Fruit fly (Drosophila melanogaster): Measurements from ENCODE around the gene CG17029.

Gene CG17029

DNA sequence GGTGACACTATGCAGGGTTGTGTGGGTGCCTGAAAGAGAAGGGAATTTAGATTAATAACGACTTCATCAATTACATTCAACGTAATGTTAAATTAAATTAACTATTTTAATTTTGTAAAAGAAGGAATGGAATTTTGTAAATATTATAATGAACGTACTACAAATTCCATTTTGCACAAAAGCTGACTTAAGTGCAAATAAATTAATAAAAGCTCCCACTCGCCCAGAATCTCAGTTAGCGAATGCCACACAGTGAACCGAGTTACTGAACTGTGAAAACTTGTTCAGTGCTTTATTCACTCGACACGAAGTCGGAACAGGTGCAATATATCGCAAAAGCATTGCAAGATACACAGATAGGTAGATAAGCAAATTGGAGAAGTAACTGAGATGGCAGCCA lies 1.6 kb upstream of the CG17029 start, which contains the start of gene CG17026:
Gene CG17026, plus strand, starts transcription at position 301 of the 400 bp plus-strand sequence.
- TF ChIP-seq CG8478 (optimal IDR thresholded peaks at IDR 0.05), result no peak
- TF ChIP-seq psq (optimal IDR thresholded peaks at IDR 0.05), result no peak
- no peak for TF ChIP-seq pan (optimal IDR thresholded peaks at IDR 0.05)
- no peak for TF ChIP-seq Dll (optimal IDR thresholded peaks at IDR 0.05)

- TF ChIP-seq usp (GFP tag; optimal IDR thresholded peaks at IDR 0.05), result no peak
- TF ChIP-seq EcR (GFP tag; optimal IDR thresholded peaks at IDR 0.05), result no peak
- no peak for TF ChIP-seq pan (optimal IDR thresholded peaks at IDR 0.05)
- no peak for TF ChIP-seq CG8478 (optimal IDR thresholded peaks at IDR 0.05)
Measured at dm6 chr3L:15977565-15977964, 895 bp downstream of the CG17029 start.

dm6 chr3L:15978224-15978623 lies 1.6 kb downstream of the CG17029 start, which contains the start of gene CG17028:
CG17028 (plus strand) TSS chr3L:15978524.
- TF ChIP-seq EcR (GFP tag; optimal IDR thresholded peaks at IDR 0.05) (no peak), Dll (optimal IDR thresholded peaks at IDR 0.05) (no peak), usp (GFP tag; optimal IDR thresholded peaks at IDR 0.05) (no peak), pan (optimal IDR thresholded peaks at IDR 0.05) (no peak), CG8478 (optimal IDR thresholded peaks at IDR 0.05) (no peak), psq (optimal IDR thresholded peaks at IDR 0.05) (no peak)

DNA sequence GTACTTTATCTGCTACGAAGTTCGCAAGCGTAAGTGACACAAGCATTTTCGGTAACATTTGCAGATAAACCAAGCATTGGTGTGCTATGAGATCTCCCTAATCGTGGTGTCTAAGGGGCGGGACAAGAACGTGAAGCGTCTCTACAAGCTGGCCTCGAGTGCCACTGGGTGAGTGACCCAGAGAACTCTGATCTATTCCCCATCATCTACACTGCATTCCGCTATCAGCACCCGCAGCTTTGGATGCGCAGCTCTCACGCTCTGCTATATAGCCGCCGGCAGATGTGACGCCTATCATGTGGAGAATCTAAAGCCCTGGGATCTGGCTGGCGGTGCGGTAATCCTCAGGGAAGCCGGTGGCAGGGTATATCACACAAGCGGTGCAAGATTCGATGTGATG lies 2.6 kb downstream of the CG17029 start:
- TF ChIP-seq usp (GFP tag; optimal IDR thresholded peaks at IDR 0.05) (no peak), pan (optimal IDR thresholded peaks at IDR 0.05) (no peak), CG8478 (optimal IDR thresholded peaks at IDR 0.05) (no peak), Dll (optimal IDR thresholded peaks at IDR 0.05) (no peak), psq (optimal IDR thresholded peaks at IDR 0.05) (no peak), EcR (GFP tag; optimal IDR thresholded peaks at IDR 0.05) (no peak)

- TF ChIP-seq psq (optimal IDR thresholded peaks at IDR 0.05) (no peak), EcR (GFP tag; optimal IDR thresholded peaks at IDR 0.05) (no peak), pan (optimal IDR thresholded peaks at IDR 0.05) (no peak), usp (GFP tag; optimal IDR thresholded peaks at IDR 0.05) (no peak), CG8478 (optimal IDR thresholded peaks at IDR 0.05) (no peak), Dll (optimal IDR thresholded peaks at IDR 0.05) (no peak)
Measured at dm6 chr3L:15979912-15980311, 3.2 kb downstream of the CG17029 start, which contains the start of gene CG17027. CG17027 (plus strand) TSS chr3L:15980100.

DNA sequence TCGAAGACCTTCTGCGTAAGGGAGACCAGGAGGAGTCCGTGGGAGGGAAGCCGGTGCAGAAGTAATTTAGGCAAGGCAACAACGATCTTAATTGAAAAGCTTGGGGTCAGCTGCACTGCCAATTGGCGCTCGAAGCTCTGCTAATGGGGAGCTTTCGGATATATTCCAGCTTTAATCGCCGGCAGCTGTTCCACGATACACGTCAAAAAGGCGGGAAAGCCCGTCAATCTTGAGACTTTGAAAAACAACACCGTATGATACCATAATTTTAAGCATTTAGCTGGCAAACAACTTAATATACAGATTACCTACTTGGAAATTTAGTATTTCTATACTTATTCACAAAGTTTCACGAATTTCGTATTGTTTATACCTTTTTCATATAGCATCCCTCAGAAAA lies 4.7 kb downstream of the CG17029 start:
- no peak for TF ChIP-seq Dll (optimal IDR thresholded peaks at IDR 0.05)
- no peak for TF ChIP-seq pan (optimal IDR thresholded peaks at IDR 0.05)
- no peak for TF ChIP-seq usp (GFP tag; optimal IDR thresholded peaks at IDR 0.05)
- TF ChIP-seq EcR (GFP tag; optimal IDR thresholded peaks at IDR 0.05), result no peak
- TF ChIP-seq CG8478 (optimal IDR thresholded peaks at IDR 0.05), result no peak
- TF ChIP-seq psq (optimal IDR thresholded peaks at IDR 0.05), result no peak

dm6 chr3L:15982148-15982547 lies 5.5 kb downstream of the CG17029 start:
- TF ChIP-seq CG8478 (optimal IDR thresholded peaks at IDR 0.05) (no peak), pan (optimal IDR thresholded peaks at IDR 0.05) (no peak), usp (GFP tag; optimal IDR thresholded peaks at IDR 0.05) (no peak), Dll (optimal IDR thresholded peaks at IDR 0.05) (no peak), EcR (GFP tag; optimal IDR thresholded peaks at IDR 0.05) (no peak), psq (optimal IDR thresholded peaks at IDR 0.05) (no peak)

DNA sequence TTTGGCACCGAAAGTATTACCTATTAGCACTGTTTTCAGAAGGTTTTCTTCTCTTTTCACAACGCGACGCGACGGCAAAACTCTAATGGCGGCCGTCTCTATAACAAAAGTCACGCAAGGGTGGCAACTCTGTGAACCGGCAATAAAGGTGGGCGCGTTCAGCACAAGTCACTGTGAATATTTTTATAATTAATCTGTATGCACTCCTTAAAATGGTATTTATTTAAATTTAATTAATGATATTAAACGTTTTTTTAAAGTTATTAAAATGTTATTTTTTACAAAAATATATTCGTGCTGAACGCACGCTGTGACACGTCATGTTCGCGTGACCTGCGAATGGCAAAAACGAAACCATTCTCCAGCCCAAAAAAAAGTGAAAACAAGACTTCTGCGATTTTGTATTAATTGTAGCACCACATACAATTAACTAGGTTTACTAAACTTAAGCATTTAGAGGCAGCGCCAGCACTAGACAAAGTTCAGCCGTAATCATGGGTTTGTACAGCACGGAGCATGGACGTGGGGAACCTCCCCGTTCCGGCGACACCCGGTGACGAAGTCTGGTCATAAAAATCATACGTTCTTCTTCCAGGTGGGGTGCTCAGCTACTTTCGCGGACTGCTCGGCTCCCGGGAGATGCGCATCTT lies 6.2 kb downstream of the CG17029 start, which contains the start of the genes brm and Arl1:
Gene brm, minus strand, starts transcription at position 87 of the 650 bp plus-strand sequence.
Gene Arl1, plus strand, starts transcription at position 353 of the 650 bp plus-strand sequence.
- TF ChIP-seq CG8478 (optimal IDR thresholded peaks at IDR 0.05), result no peak
- no peak for TF ChIP-seq pan (optimal IDR thresholded peaks at IDR 0.05)

DNA sequence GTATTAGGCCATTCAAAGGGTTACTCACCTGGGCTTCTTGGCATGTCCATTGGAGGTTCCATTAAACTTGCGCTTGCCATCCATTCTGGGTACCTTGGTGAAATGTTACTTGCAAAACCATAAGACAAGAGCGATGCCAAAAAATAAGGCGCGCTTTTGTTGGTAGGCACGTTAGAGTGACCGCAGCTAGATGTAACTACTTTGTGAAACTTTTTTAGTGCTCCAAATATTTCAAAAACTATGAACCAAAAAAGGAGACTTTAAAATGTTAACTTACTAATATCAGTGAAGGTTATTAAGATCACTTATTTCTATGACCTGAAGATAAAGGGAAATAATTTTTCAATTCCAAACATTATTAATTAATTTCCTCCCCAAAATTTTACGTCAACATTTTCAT lies 11.0 kb downstream of the CG17029 start, which contains the start of gene PolD1:
Gene PolD1, minus strand, starts transcription at position 181 of the 400 bp plus-strand sequence.
- TF ChIP-seq EcR (GFP tag; optimal IDR thresholded peaks at IDR 0.05) (no peak), CG8478 (optimal IDR thresholded peaks at IDR 0.05) (no peak), usp (GFP tag; optimal IDR thresholded peaks at IDR 0.05) (no peak), pan (optimal IDR thresholded peaks at IDR 0.05) (no peak), Dll (optimal IDR thresholded peaks at IDR 0.05) (no peak), psq (optimal IDR thresholded peaks at IDR 0.05) (no peak)

- no peak for TF ChIP-seq psq (optimal IDR thresholded peaks at IDR 0.05)
- TF ChIP-seq usp (GFP tag; optimal IDR thresholded peaks at IDR 0.05), result no peak
- TF ChIP-seq CG8478 (optimal IDR thresholded peaks at IDR 0.05), result no peak
- TF ChIP-seq pan (optimal IDR thresholded peaks at IDR 0.05), result no peak
- TF ChIP-seq EcR (GFP tag; optimal IDR thresholded peaks at IDR 0.05), result no peak
- no peak for TF ChIP-seq Dll (optimal IDR thresholded peaks at IDR 0.05)
Measured at dm6 chr3L:15988039-15988546, 11.4 kb downstream of the CG17029 start, which contains the start of gene Hip14. Hip14 (plus strand) TSS chr3L:15988236.

DNA sequence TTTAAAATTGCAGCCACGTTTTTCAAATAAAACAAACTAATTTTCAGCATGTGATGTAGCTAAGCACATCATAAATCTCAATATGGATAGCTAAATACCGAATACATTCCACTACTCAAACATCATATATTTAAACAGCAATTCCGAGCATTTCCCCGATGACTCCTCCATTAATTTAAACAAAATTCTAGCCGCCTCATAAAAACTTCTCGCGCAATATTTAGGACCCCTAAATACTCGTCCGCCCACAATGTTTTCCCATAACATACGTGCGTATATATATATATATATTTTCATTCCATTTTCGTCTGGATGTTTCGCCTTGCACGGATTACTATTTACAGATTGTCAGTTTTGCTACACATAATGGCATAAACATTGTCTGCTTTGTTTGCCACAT lies 19.3 kb downstream of the CG17029 start:
- no peak for TF ChIP-seq CG8478 (optimal IDR thresholded peaks at IDR 0.05)
- TF ChIP-seq psq (optimal IDR thresholded peaks at IDR 0.05), result no peak
- no peak for TF ChIP-seq EcR (GFP tag; optimal IDR thresholded peaks at IDR 0.05)
- no peak for TF ChIP-seq pan (optimal IDR thresholded peaks at IDR 0.05)
- TF ChIP-seq Dll (optimal IDR thresholded peaks at IDR 0.05), result no peak
- TF ChIP-seq usp (GFP tag; optimal IDR thresholded peaks at IDR 0.05), result no peak

dm6 chr3L:15998217-15998616 lies 21.5 kb downstream of the CG17029 start:
- no peak for TF ChIP-seq CG8478 (optimal IDR thresholded peaks at IDR 0.05)

Measured in whole organism.